Fruit fly (Drosophila melanogaster) Kc167 (cell line): Measurements from ENCODE around the gene robl37BC.

Source experiments
- Sin3A ChIP-seq: fragments of >200 bp; optimal IDR thresholded peaks from 2 replicates; lab custom pipeline; 2018; ENCODE audit warnings: missing external identifiers
- h ChIP-seq: fragments of >200 bp; optimal IDR thresholded peaks from 3 replicates; lab custom pipeline; 2018; ENCODE audit warnings: missing external identifiers
- insv ChIP-seq: fragments of >200 bp; optimal IDR thresholded peaks from 3 replicates; lab custom pipeline; 2018; ENCODE audit warnings: missing external identifiers
- psq ChIP-seq: fragments of >200 bp; optimal IDR thresholded peaks from 2 replicates; lab custom pipeline; 2017; ENCODE audit warnings: missing external identifiers
- ttk ChIP-seq: sonication (Bioruptor generic); optimal IDR thresholded peaks from 2 replicates; lab custom pipeline; 2017; ENCODE audit warnings: missing external identifiers

- TF ChIP-seq h (lab: Kevin White, UChicago) (no peak), Sin3A (lab: Kevin White, UChicago) (no peak), ttk (no peak), psq (lab: Kevin White, UChicago) (no peak), insv (lab: Kevin White, UChicago) (no peak)
These were observed 6.4 kb downstream of the robl37BC start for dm6 chr2L:19017060-19017459.
